Worm (Caenorhabditis elegans) whole organism, late embryonic: Measurements from ENCODE around the gene rga-5.

Experiments
- F13H6.1 ChIP-seq: sonication (generic microtip); optimal IDR thresholded peaks from 2 replicates; lab custom pipeline; 2016; ENCODE audit warnings: missing genetic modification characterization, missing compliant biosample characterization
- ceh-9 ChIP-seq: sonication (generic microtip); optimal IDR thresholded peaks from 2 replicates; lab custom pipeline; 2016; ENCODE audit warnings: mild to moderate bottlenecking, missing genetic modification characterization, inconsistent platforms, missing compliant biosample characterization
- hlh-8 ChIP-seq: sonication (generic microtip); optimal IDR thresholded peaks from 2 replicates; lab custom pipeline; 2016; ENCODE audit warnings: missing genotype, missing genetic modification characterization, missing compliant biosample characterization
- nhr-232 ChIP-seq: sonication (generic microtip); optimal IDR thresholded peaks from 2 replicates; lab custom pipeline; 2016; ENCODE audit warnings: missing genetic modification characterization, missing compliant biosample characterization
- npax-4 ChIP-seq: sonication (generic microtip); optimal IDR thresholded peaks from 2 replicates; lab custom pipeline; 2016; ENCODE audit warnings: missing genetic modification characterization, missing compliant biosample characterization
- pha-4 ChIP-seq: fragments of 150-350 bp; optimal IDR thresholded peaks from 2 replicates; lab custom pipeline; 2018; ENCODE audit warnings: missing biosample characterization, missing genetic modification reagents, missing genetic modification characterization
- pqm-1 ChIP-seq: sonication (generic microtip); optimal IDR thresholded peaks from 2 replicates; lab custom pipeline; 2016; ENCODE audit warnings: missing genetic modification characterization, missing compliant biosample characterization
- ttx-3 ChIP-seq: sonication (generic microtip); optimal IDR thresholded peaks from 2 replicates; lab custom pipeline; 2016; ENCODE audit warnings: missing genetic modification reagents, missing genetic modification characterization, missing compliant biosample characterization
- unc-42 ChIP-seq: sonication (generic microtip); optimal IDR thresholded peaks from 2 replicates; lab custom pipeline; 2016; ENCODE audit warnings: missing genotype, missing genetic modification characterization, missing compliant biosample characterization

DNA sequence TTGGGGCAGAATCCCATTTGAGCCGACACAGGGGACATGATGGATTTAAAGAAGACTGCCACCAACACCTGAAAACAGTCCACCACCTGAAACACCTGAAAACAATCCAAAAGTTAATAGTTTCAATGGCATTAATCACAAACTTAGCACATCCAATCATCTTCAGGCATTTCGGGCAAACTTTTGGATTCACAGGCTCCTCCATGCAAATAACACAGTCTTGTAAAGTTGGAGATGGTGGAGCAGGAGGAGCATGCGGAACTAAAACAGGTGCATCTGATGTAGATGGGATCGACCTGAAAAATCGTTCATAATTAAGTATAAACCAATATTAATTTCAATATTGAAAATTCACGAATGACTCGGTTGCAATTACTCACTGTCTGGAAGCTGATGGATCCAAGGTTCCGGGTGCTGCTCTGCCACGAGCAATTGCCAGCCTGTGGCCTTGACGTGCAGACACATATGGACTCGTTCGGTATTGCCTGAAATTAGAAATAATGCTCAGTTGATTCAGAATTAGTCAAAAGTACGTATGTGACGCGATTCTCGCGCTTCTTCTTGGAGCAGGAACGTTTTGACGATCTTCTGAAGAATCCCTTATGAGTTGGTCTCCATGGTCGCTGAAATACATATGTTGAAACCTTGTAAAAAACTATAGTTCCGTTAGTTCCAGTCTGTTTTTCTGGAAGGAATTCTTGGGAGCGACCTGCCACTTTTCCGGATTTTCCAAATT, 6.9 kb downstream of the rga-5 start:
- TF ChIP-seq hlh-8, result no peak
- TF ChIP-seq F13H6.1 (tag; lab: Kevin White, UChicago), result no peak
- no peak for TF ChIP-seq ttx-3
- no peak for TF ChIP-seq pqm-1
- TF ChIP-seq npax-4, result no peak
- no peak for TF ChIP-seq nhr-232
- TF ChIP-seq ceh-9 (tag; lab: Kevin White, UChicago), result no peak
- no peak for TF ChIP-seq pha-4 (tag; lab: Kevin White, UChicago)
- TF ChIP-seq unc-42 (tag; lab: Kevin White, UChicago), result no peak
